Worm (Caenorhabditis elegans): ENCODE measurements around the gene F18A11.5.

Gene F18A11.5

DNA sequence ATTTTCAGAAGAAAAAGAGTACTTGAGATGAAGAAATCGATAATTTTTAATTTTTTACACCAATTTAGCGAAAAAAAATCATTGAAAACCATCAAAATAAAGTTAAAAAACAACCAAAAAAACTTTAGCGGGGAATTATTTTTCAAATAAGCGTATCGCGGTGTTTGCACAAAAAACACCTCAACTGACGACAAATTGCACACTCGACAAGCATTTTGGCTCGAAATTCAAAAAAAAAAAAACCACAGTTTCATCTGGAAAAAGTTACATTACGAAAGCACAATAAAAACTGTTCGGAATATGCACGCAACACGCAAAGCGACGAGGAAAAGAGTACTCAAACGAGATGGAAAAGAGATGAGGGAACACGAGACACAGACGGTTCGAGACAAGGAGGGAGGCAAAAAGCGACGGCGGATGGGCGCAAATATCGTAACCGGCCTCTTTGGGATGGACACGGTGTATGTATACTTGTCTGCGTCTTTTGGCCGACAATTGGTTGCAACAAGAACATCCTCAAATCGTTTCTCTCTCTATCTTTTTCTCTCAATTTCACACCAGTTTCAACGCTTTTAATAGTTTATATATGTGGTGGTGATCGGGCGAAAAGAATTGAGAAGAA is 16.6 kb upstream of the F18A11.5 start (continued):
- TF ChIP-seq elt-3 (tag; optimal IDR thresholded peaks at IDR 0.05) (peak in 2 of 6 experiments; percentile 39 to 47), tlp-1 (tag; optimal IDR thresholded peaks at IDR 0.05) (no peak), F16B12.6 (tag; optimal IDR thresholded peaks at IDR 0.05) (peak; percentile 68), isw-1 (GFP tag; IDR thresholded peaks at IDR 0.05) (no peak), lin-13 (GFP tag; optimal IDR thresholded peaks at IDR 0.05) (no peak), nhr-85 (tag) (peak; percentile 84), ceh-88 (GFP tag; IDR thresholded peaks at IDR 0.05) (no peak; the same call in 1 of the 2 replicates), unc-130 (tag; optimal IDR thresholded peaks at IDR 0.05) (peak; percentile 60), mab-9 (GFP tag; IDR thresholded peaks at IDR 0.05) (no peak), unc-30 (tag; optimal IDR thresholded peaks at IDR 0.05) (no peak), swsn-7 (tag; optimal IDR thresholded peaks at IDR 0.05) (peak; percentile 43), nhr-76 (tag; optimal IDR thresholded peaks at IDR 0.05) (no peak), elt-2 (tag; optimal IDR thresholded peaks at IDR 0.05) (no peak), hlh-4 (tag; optimal IDR thresholded peaks at IDR 0.05) (no peak), skn-1 (tag; optimal IDR thresholded peaks at IDR 0.05) (peak; percentile 7), C34B4.2 (tag; optimal IDR thresholded peaks at IDR 0.05) (no peak), zag-1 (tag; optimal IDR thresholded peaks at IDR 0.05) (no peak), grh-1 (GFP tag; IDR thresholded peaks at IDR 0.05) (no peak), nhr-90 (tag; optimal IDR thresholded peaks at IDR 0.05; ENCODE audit: poor library complexity) (peak; percentile 25), mep-1 (tag; optimal IDR thresholded peaks at IDR 0.05) (peak; percentile 37), lin-14 (GFP tag; optimal IDR thresholded peaks at IDR 0.05) (peak; percentile 90), efl-1 (optimal IDR thresholded peaks at IDR 0.05) (peak; percentile 73 to 81), efl-1 (GFP tag; optimal IDR thresholded peaks at IDR 0.05 in 1 of 2) (peak; percentile 81 to 97), nhr-84 (tag; optimal IDR thresholded peaks at IDR 0.05) (no peak), dsc-1 (tag; optimal IDR thresholded peaks at IDR 0.05) (peak; percentile 13), mdl-1 (tag; optimal IDR thresholded peaks at IDR 0.05) (peak in 1 of 2 experiments; percentile 60), sox-4 (tag; optimal IDR thresholded peaks at IDR 0.05) (no peak), ztf-4 (tag; optimal IDR thresholded peaks at IDR 0.05) (peak; percentile 2), blmp-1 (tag; optimal IDR thresholded peaks at IDR 0.05) (peak; percentile 67), dpl-1 (GFP tag; optimal IDR thresholded peaks at IDR 0.05) (peak; percentile 50 to 83 (median 60)), Y116A8C.19 (tag; optimal IDR thresholded peaks at IDR 0.05; ENCODE audit: borderline replicate concordance) (no peak), xbp-1 (tag; optimal IDR thresholded peaks at IDR 0.05) (peak; percentile 21), pqm-1 (tag; optimal IDR thresholded peaks at IDR 0.05) (no peak), nhr-47 (tag; optimal IDR thresholded peaks at IDR 0.05) (peak; percentile 37), lin-39 (tag; optimal IDR thresholded peaks at IDR 0.05) (no peak), ceh-90 (tag; optimal IDR thresholded peaks at IDR 0.05) (no peak), aly-2 (tag; optimal IDR thresholded peaks at IDR 0.05) (peak; percentile 1), pag-3 (tag; optimal IDR thresholded peaks at IDR 0.05; ENCODE audit: borderline replicate concordance, insufficient read depth) (no peak), lir-3 (tag; optimal IDR thresholded peaks at IDR 0.05; ENCODE audit: poor library complexity) (no peak), snu-23 (GFP tag; optimal IDR thresholded peaks at IDR 0.05) (peak; percentile 79), unc-62 (GFP tag; optimal IDR thresholded peaks at IDR 0.05) (no peak), fkh-4 (tag; optimal IDR thresholded peaks at IDR 0.05; ENCODE audit: borderline replicate concordance) (no peak)

DNA sequence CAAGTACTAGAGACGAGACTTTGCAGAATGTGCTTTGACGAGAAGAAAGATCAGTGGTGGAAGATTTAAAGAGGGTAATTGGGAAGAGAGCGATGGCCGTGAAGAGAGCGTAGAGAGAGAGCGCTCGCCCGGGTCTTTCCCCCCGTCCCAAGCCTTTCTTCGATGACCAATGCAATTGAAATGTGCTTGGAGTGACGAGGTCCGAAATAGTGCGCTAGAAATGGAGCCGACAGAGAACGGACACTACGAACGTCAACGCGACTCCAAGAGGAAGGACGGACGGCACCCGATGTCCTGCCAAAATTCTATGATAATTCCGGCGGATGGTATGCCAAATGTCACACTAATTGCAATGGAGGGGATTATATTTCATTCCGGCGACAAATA is 16.0 kb upstream of the F18A11.5 start:
- no peak for TF ChIP-seq ztf-11 (tag; optimal IDR thresholded peaks at IDR 0.05)
- TF ChIP-seq C34B4.2 (tag; optimal IDR thresholded peaks at IDR 0.05): no peak
- no peak for TF ChIP-seq lsy-2 (tag; optimal IDR thresholded peaks at IDR 0.05)
- no peak for TF ChIP-seq sox-4 (tag; optimal IDR thresholded peaks at IDR 0.05)
- no peak for TF ChIP-seq elt-3 (tag; optimal IDR thresholded peaks at IDR 0.05)
- TF ChIP-seq blmp-1 (tag; optimal IDR thresholded peaks at IDR 0.05): no peak
- TF ChIP-seq lin-14 (GFP tag; optimal IDR thresholded peaks at IDR 0.05): peak; percentile 13
- TF ChIP-seq xbp-1 (tag; optimal IDR thresholded peaks at IDR 0.05): no peak

All from whole organism, L1 larva.